Fruit fly (Drosophila melanogaster) whole organism, embryonic: ENCODE results near the gene flfl.

ENCODE experiments used
- Awh ChIP-seq: fragments of 200-800 bp; sonication (Bioruptor generic); IDR thresholded peaks from 2 replicates; pipeline ENCODE4, ENCODE4 v1.3.6; 2022; ENCODE audit warnings: missing biosample characterization, missing genetic modification characterization
- B-H1 ChIP-seq: fragments of 200-800 bp; sonication (Bioruptor generic); IDR thresholded peaks from 3 replicates; pipeline ENCODE4 v1.3.6; 2022; ENCODE audit warnings: missing biosample characterization, missing genetic modification characterization
- BtbVII ChIP-seq: fragments of 200-800 bp; sonication (Bioruptor generic); optimal IDR thresholded peaks from 3 replicates; lab custom pipeline; 2017; ENCODE audit warnings: missing biosample characterization, mild to moderate bottlenecking, missing genetic modification characterization
- CG10462 ChIP-seq: fragments of 200-800 bp; sonication (Bioruptor generic); optimal IDR thresholded peaks from 2 replicates; lab custom pipeline; 2016; ENCODE audit warnings: missing biosample characterization, missing genetic modification characterization
- CG12071 ChIP-seq: fragments of 200-800 bp; sonication (Bioruptor generic); optimal IDR thresholded peaks from 3 replicates; lab custom pipeline; 2018; ENCODE audit warnings: missing biosample characterization, mild to moderate bottlenecking, missing genetic modification characterization
- CG12391 ChIP-seq: fragments of 200-800 bp; sonication (Bioruptor generic); optimal IDR thresholded peaks from 3 replicates; lab custom pipeline; 2018; ENCODE audit warnings: missing biosample characterization, mild to moderate bottlenecking, missing genetic modification characterization, moderate library complexity
- CG12942 ChIP-seq: fragments of 200-800 bp; sonication (Bioruptor generic); optimal IDR thresholded peaks from 3 replicates; lab custom pipeline; 2016; ENCODE audit warnings: missing biosample characterization, missing genetic modification characterization
- CG13624 ChIP-seq: fragments of 200-800 bp; sonication (Bioruptor generic); optimal IDR thresholded peaks from 2 replicates; lab custom pipeline; 2016; ENCODE audit warnings: missing biosample characterization, missing genetic modification characterization
- CG14014 ChIP-seq: fragments of 200-800 bp; sonication (Bioruptor generic); IDR thresholded peaks from 2 replicates; pipeline ENCODE4 v1.3.6; 2022; ENCODE audit warnings: missing biosample characterization, missing genetic modification characterization
- CG14441 ChIP-seq: fragments of 200-800 bp; sonication (Bioruptor generic); IDR thresholded peaks from 2 replicates; pipeline ENCODE4 v1.3.6; 2022; ENCODE audit warnings: missing biosample characterization, missing genetic modification characterization
- CG15269 ChIP-seq: fragments of 200-800 bp; sonication (Bioruptor generic); optimal IDR thresholded peaks from 2 replicates; lab custom pipeline; 2018; ENCODE audit warnings: missing biosample characterization, mild to moderate bottlenecking, missing genetic modification characterization, moderate library complexity
- CG1603 ChIP-seq: fragments of 200-800 bp; sonication (Bioruptor generic); optimal IDR thresholded peaks from 2 replicates; lab custom pipeline; 2019; ENCODE audit warnings: missing biosample characterization, mild to moderate bottlenecking, missing genetic modification characterization, moderate library complexity
- CG16863 ChIP-seq: fragments of 200-800 bp; sonication (Bioruptor generic); optimal IDR thresholded peaks from 3 replicates; lab custom pipeline; 2016; ENCODE audit warnings: missing biosample characterization, missing genetic modification characterization
- CG17359 ChIP-seq: fragments of 200-800 bp; sonication (Bioruptor generic); optimal IDR thresholded peaks from 3 replicates; lab custom pipeline; 2018; ENCODE audit warnings: missing biosample characterization, mild to moderate bottlenecking, missing genetic modification characterization, moderate library complexity
- CG17912 ChIP-seq: fragments of 200-800 bp; sonication (Bioruptor generic); optimal IDR thresholded peaks from 2 replicates; lab custom pipeline; 2018; ENCODE audit warnings: missing biosample characterization, mild to moderate bottlenecking, missing genetic modification characterization
- CG2712 ChIP-seq: fragments of 200-800 bp; optimal IDR thresholded peaks from 3 replicates; lab custom pipeline; 2019; ENCODE audit warnings: missing biosample characterization, mild to moderate bottlenecking, missing genetic modification characterization, moderate library complexity
- CG33213 ChIP-seq: fragments of 200-800 bp; sonication (Bioruptor generic); optimal IDR thresholded peaks from 3 replicates; lab custom pipeline; 2016; ENCODE audit warnings: missing biosample characterization, missing genetic modification characterization
- CG4707 ChIP-seq: fragments of 200-800 bp; sonication (Bioruptor generic); optimal IDR thresholded peaks from 2 replicates; lab custom pipeline; 2018; ENCODE audit warnings: missing biosample characterization, mild to moderate bottlenecking, missing genetic modification characterization, moderate library complexity
- CG7556 ChIP-seq: fragments of 200-800 bp; sonication (Bioruptor generic); optimal IDR thresholded peaks from 2 replicates; lab custom pipeline; 2017; ENCODE audit warnings: missing biosample characterization, mild to moderate bottlenecking, missing genetic modification characterization
- CrebB ChIP-seq: fragments of 200-800 bp; sonication (Bioruptor generic); optimal IDR thresholded peaks from 3 replicates; lab custom pipeline; 2018; ENCODE audit warnings: missing biosample characterization, mild to moderate bottlenecking, missing genetic modification characterization
- D19B ChIP-seq: fragments of 200-800 bp; sonication (Bioruptor generic); optimal IDR thresholded peaks from 2 replicates; lab custom pipeline; 2017; ENCODE audit warnings: missing biosample characterization, mild to moderate bottlenecking, missing genetic modification characterization
- Drgx ChIP-seq: fragments of 200-800 bp; sonication (Bioruptor generic); IDR thresholded peaks from 2 replicates; pipeline ENCODE4 v1.3.6; 2022; ENCODE audit warnings: missing biosample characterization, missing genetic modification characterization
- H2.0 ChIP-seq: fragments of 200-800 bp; sonication (Bioruptor generic); IDR thresholded peaks from 2 replicates; pipeline ENCODE4 v1.3.6; 2022; ENCODE audit warnings: missing biosample characterization, missing genetic modification characterization
- Hr51 ChIP-seq, 2 experiments: fragments of 200-800 bp; sonication (Bioruptor generic); optimal IDR thresholded peaks; 2 replicates in 1 of 2; 3 replicates in 1 of 2; lab custom pipeline; 2016 to 2018; ENCODE audit warnings: missing biosample characterization in 2 of 2, missing genetic modification characterization in 2 of 2, mild to moderate bottlenecking in 1 of 2, moderate library complexity in 1 of 2
- Hr78 ChIP-seq, 2 experiments: fragments of 200-800 bp in 1 of 2; fragments of >200 bp in 1 of 2; sonication (Bioruptor generic) in 1 of 2; optimal IDR thresholded peaks; 2 replicates each; lab custom pipeline; 2017 to 2019; ENCODE audit warnings: missing biosample characterization in 2 of 2, missing genetic modification characterization in 2 of 2, mild to moderate bottlenecking in 1 of 2, moderate library complexity in 1 of 2
- Kr ChIP-seq: fragments of 200-800 bp; sonication (Bioruptor generic); optimal IDR thresholded peaks from 2 replicates; lab custom pipeline; 2017; ENCODE audit warnings: missing biosample characterization, mild to moderate bottlenecking, missing genetic modification characterization
- Neu2 ChIP-seq: fragments of 200-800 bp; sonication (Bioruptor generic); optimal IDR thresholded peaks from 3 replicates; lab custom pipeline; 2016; ENCODE audit warnings: missing biosample characterization, missing genetic modification characterization, borderline replicate concordance
- Opbp ChIP-seq: fragments of 200-800 bp; sonication (Bioruptor generic); IDR thresholded peaks from 3 replicates; pipeline ENCODE4 v1.3.6; 2022; ENCODE audit warnings: missing biosample characterization, missing genetic modification characterization; ENCODE audit not compliant: partially characterized antibody
- Optix ChIP-seq: fragments of 200-800 bp; sonication (Bioruptor generic); IDR thresholded peaks from 3 replicates; pipeline ENCODE4 v1.3.6; 2022; ENCODE audit warnings: missing biosample characterization, missing genetic modification characterization
- Ssrp ChIP-seq: fragments of 200-800 bp; sonication (Bioruptor generic); optimal IDR thresholded peaks from 2 replicates; lab custom pipeline; 2018; ENCODE audit warnings: missing biosample characterization, mild to moderate bottlenecking, missing genetic modification characterization, moderate library complexity
- Trl ChIP-seq, 3 experiments: fragments of >200 bp in 2 of 3; fragments of 200-800 bp in 1 of 3; sonication (Bioruptor generic) in 1 of 3; optimal IDR thresholded peaks; 2 replicates in 1 of 3; 3 replicates in 2 of 3; lab custom pipeline; 2016 to 2017; ENCODE audit warnings: missing biosample characterization in 1 of 3, missing genetic modification characterization in 1 of 3
- Xrp1 ChIP-seq: fragments of 200-800 bp; sonication (Bioruptor generic); IDR thresholded peaks from 2 replicates; pipeline ENCODE4 v1.3.6; 2022; ENCODE audit warnings: missing biosample characterization, missing genetic modification characterization
- br ChIP-seq: fragments of >200 bp; optimal IDR thresholded peaks from 2 replicates; lab custom pipeline; 2017
- bsh ChIP-seq, 2 experiments: fragments of 200-800 bp; sonication (Bioruptor generic); optimal IDR thresholded peaks; 2 replicates each; lab custom pipeline; 2017 to 2018; ENCODE audit warnings: mild to moderate bottlenecking in 2 of 2, missing biosample characterization in 2 of 2, missing genetic modification characterization in 2 of 2, moderate library complexity in 1 of 2
- dimm ChIP-seq: fragments of 200-800 bp; sonication (Bioruptor generic); IDR thresholded peaks from 2 replicates; pipeline ENCODE4 v1.3.6; 2022; ENCODE audit warnings: missing biosample characterization, missing genetic modification characterization
- fd3F ChIP-seq: fragments of 200-800 bp; sonication (Bioruptor generic); optimal IDR thresholded peaks from 2 replicates; lab custom pipeline; 2018; ENCODE audit warnings: missing biosample characterization, mild to moderate bottlenecking, missing genetic modification characterization, moderate library complexity
- fru ChIP-seq: fragments of >200 bp; optimal IDR thresholded peaks from 2 replicates; lab custom pipeline; 2017
- ind ChIP-seq: fragments of 200-800 bp; sonication (Bioruptor generic); optimal IDR thresholded peaks from 3 replicates; lab custom pipeline; 2016; ENCODE audit warnings: missing biosample characterization, missing genetic modification characterization
- kah ChIP-seq: fragments of 200-800 bp; sonication (Bioruptor generic); optimal IDR thresholded peaks from 2 replicates; lab custom pipeline; 2018; ENCODE audit warnings: missing biosample characterization, mild to moderate bottlenecking, missing genetic modification characterization
- otp ChIP-seq: fragments of 200-800 bp; sonication (Bioruptor generic); IDR thresholded peaks from 3 replicates; pipeline ENCODE4, ENCODE4 v1.3.6; 2022; ENCODE audit warnings: missing biosample characterization, missing genetic modification characterization
- pnt ChIP-seq: fragments of 200-800 bp; sonication (Bioruptor generic); optimal IDR thresholded peaks from 3 replicates; lab custom pipeline; 2016; ENCODE audit warnings: missing biosample characterization, missing genetic modification characterization
- prd ChIP-seq, 3 experiments: fragments of >200 bp in 2 of 3; fragments of 200-800 bp in 1 of 3; sonication (Bioruptor generic) in 1 of 3; optimal IDR thresholded peaks in 2 of 3; IDR thresholded peaks in 1 of 3; 2 replicates in 2 of 3; 3 replicates in 1 of 3; pipeline versions ENCODE4 v1.3.6 to Lab custom; 2017 to 2022; ENCODE audit warnings: missing biosample characterization in 1 of 3, missing genetic modification characterization in 1 of 3
- pum ChIP-seq: fragments of 200-800 bp; sonication (Bioruptor generic); optimal IDR thresholded peaks from 2 replicates; lab custom pipeline; 2016; ENCODE audit warnings: missing biosample characterization, missing genetic modification characterization
- row ChIP-seq: fragments of 200-800 bp; sonication (Bioruptor generic); IDR thresholded peaks from 3 replicates; pipeline ENCODE4 v1.3.6; 2022; ENCODE audit warnings: missing biosample characterization, missing genetic modification characterization
- salm ChIP-seq: fragments of 200-800 bp; sonication (Bioruptor generic); optimal IDR thresholded peaks from 2 replicates; lab custom pipeline; 2018; ENCODE audit warnings: missing biosample characterization, mild to moderate bottlenecking, missing genetic modification characterization
- sr ChIP-seq: fragments of 200-800 bp; sonication (Bioruptor generic); IDR thresholded peaks from 3 replicates; pipeline ENCODE4 v1.3.6; 2022; ENCODE audit warnings: missing biosample characterization, missing genetic modification characterization
- ssp ChIP-seq: fragments of 200-800 bp; sonication (Bioruptor generic); IDR thresholded peaks from 2 replicates; pipeline ENCODE4 v1.3.6; 2022; ENCODE audit warnings: missing biosample characterization, missing genetic modification characterization
- stc ChIP-seq: fragments of 200-800 bp; sonication (Bioruptor generic); IDR thresholded peaks from 2 replicates; pipeline ENCODE4 v1.3.6; 2022; ENCODE audit warnings: missing biosample characterization, missing genetic modification characterization
- unpg ChIP-seq: fragments of 200-800 bp; sonication (Bioruptor generic); optimal IDR thresholded peaks from 3 replicates; lab custom pipeline; 2018; ENCODE audit warnings: missing biosample characterization, mild to moderate bottlenecking, missing genetic modification characterization, moderate library complexity
- wor ChIP-seq: fragments of 200-800 bp; sonication (Bioruptor generic); IDR thresholded peaks from 2 replicates; pipeline ENCODE4 v1.3.6; 2022; ENCODE audit warnings: missing biosample characterization, missing genetic modification characterization

The flfl gene

dm6 chr3R:13716827-13717226, 33.1 kb downstream of the flfl start (continued):
- no peak for TF ChIP-seq CG10462 (GFP tag; lab: Kevin White, UChicago)
- peak; percentile 45; the same call in 1 of the 2 replicates for TF ChIP-seq H2.0 (GFP tag; lab: Robert Waterston, UW)
- TF ChIP-seq CG4707, result no peak
- peak; percentile 12 for TF ChIP-seq CG12391
- TF ChIP-seq stc (GFP tag; lab: Robert Waterston, UW), result no peak
- TF ChIP-seq CG17912 (GFP tag; lab: Kevin White, UChicago), result no peak
- TF ChIP-seq otp, result no peak
- TF ChIP-seq CG14441, result peak; percentile 47
- peak; percentile 57; the same call in 1 of the 2 replicates for TF ChIP-seq Xrp1 (GFP tag; lab: Robert Waterston, UW)
- no peak for TF ChIP-seq CrebB (tag; lab: Kevin White, UChicago)
- 0 out of 2 replicates have a peak, but pooled peaks have one; percentile 12 for TF ChIP-seq dimm (GFP tag; lab: Robert Waterston, UW)
- peak; percentile 49; the same call in 1 of the 2 replicates for TF ChIP-seq Awh (GFP tag; lab: Robert Waterston, UW)
- TF ChIP-seq sr (GFP tag; lab: Robert Waterston, UW), result no peak
- TF ChIP-seq Hr51 (GFP tag; optimal IDR thresholded peaks at IDR 0.05; lab: Kevin White, UChicago), result peak in 1 of 2 experiments; percentile 16
- TF ChIP-seq ssp (GFP tag; lab: Robert Waterston, UW), result no peak
- TF ChIP-seq CG15269 (tag; lab: Kevin White, UChicago), result no peak
- TF ChIP-seq CG2712 (tag; lab: Kevin White, UChicago), result peak; percentile 16
- no peak for TF ChIP-seq kah (GFP tag; lab: Kevin White, UChicago)
- no peak for TF ChIP-seq Kr (GFP tag; lab: Kevin White, UChicago)
- TF ChIP-seq br, result no peak
- TF ChIP-seq salm (tag; lab: Kevin White, UChicago), result no peak
- no peak for TF ChIP-seq fru (lab: Kevin White, UChicago)
- TF ChIP-seq ind, result peak; percentile 9
- TF ChIP-seq CG33213 (GFP tag; lab: Kevin White, UChicago), result peak; percentile 41
- no peak for TF ChIP-seq CG12942 (GFP tag; lab: Kevin White, UChicago)
- TF ChIP-seq prd (optimal IDR thresholded peaks at IDR 0.05; lab: Kevin White, UChicago), result no peak
- peak; percentile 60; the same call in 2 of the 3 replicates for TF ChIP-seq prd (GFP tag; IDR thresholded peaks at IDR 0.05; lab: Robert Waterston, UW)
- no peak for TF ChIP-seq D19B (GFP tag; lab: Kevin White, UChicago)
- TF ChIP-seq CG16863 (GFP tag; lab: Kevin White, UChicago), result no peak
- TF ChIP-seq wor, result no peak
- TF ChIP-seq CG12071 (GFP tag; lab: Kevin White, UChicago), result no peak
- TF ChIP-seq bsh (GFP tag; optimal IDR thresholded peaks at IDR 0.05; lab: Kevin White, UChicago), result peak; percentile 30 to 61
- TF ChIP-seq fd3F (GFP tag; lab: Kevin White, UChicago), result no peak
- TF ChIP-seq pnt, result peak; percentile 33
- TF ChIP-seq Hr78 (GFP tag; optimal IDR thresholded peaks at IDR 0.05; lab: Kevin White, UChicago), result peak in 1 of 2 experiments; percentile 14
- peak; percentile 62 for TF ChIP-seq CG1603 (tag; lab: Kevin White, UChicago)
- TF ChIP-seq unpg (GFP tag; lab: Kevin White, UChicago), result peak; percentile 47
- TF ChIP-seq CG17359 (tag; lab: Kevin White, UChicago), result peak; percentile 35
- peak; percentile 31; the same call in 1 of the 2 replicates for TF ChIP-seq CG14014 (GFP tag; lab: Robert Waterston, UW)
- TF ChIP-seq CG7556 (GFP tag; lab: Kevin White, UChicago), result peak; percentile 27
- TF ChIP-seq Neu2, result no peak
- no peak for TF ChIP-seq BtbVII (GFP tag; lab: Kevin White, UChicago)
- peak; percentile 94 for TF ChIP-seq Drgx (GFP tag; lab: Robert Waterston, UW)
- peak; percentile 17 for TF ChIP-seq pum (GFP tag; lab: Kevin White, UChicago)
- TF ChIP-seq B-H1, result peak; percentile 25; the same call in 1 of the 3 replicates
- TF ChIP-seq Optix, result 0 out of 3 replicates have a peak, but pooled peaks have one; percentile 24
- TF ChIP-seq Opbp (GFP tag; lab: Robert Waterston, UW), result no peak
- peak; percentile 39 for TF ChIP-seq CG13624 (GFP tag; lab: Kevin White, UChicago)
- no peak for TF ChIP-seq Trl (optimal IDR thresholded peaks at IDR 0.05; lab: Kevin White, UChicago)
- peak; percentile 3 for TF ChIP-seq Trl (GFP tag; optimal IDR thresholded peaks at IDR 0.05; lab: Kevin White, UChicago)
- peak; percentile 46; the same call in 2 of the 3 replicates for TF ChIP-seq row (GFP tag; lab: Robert Waterston, UW)
- no peak for TF ChIP-seq Ssrp (tag; lab: Kevin White, UChicago)
